Fruit fly (Drosophila melanogaster) whole organism, embryonic: ENCODE data around the gene ATPsyngamma.

Experiments used
- Asciz ChIP-seq: fragments of 200-800 bp; sonication (Bioruptor generic); optimal IDR thresholded peaks from 2 replicates; lab custom pipeline; 2017; ENCODE audit warnings: missing biosample characterization, mild to moderate bottlenecking, missing genetic modification characterization, missing genetic modification reagents
- Bdp1 ChIP-seq: fragments of 200-800 bp; sonication (Bioruptor generic); optimal IDR thresholded peaks from 3 replicates; lab custom pipeline; 2016; ENCODE audit warnings: missing biosample characterization, missing genetic modification characterization
- Bteb2 ChIP-seq: fragments of 200-800 bp; sonication (Bioruptor generic); optimal IDR thresholded peaks from 2 replicates; lab custom pipeline; 2016; ENCODE audit warnings: missing biosample characterization, missing genetic modification characterization
- CG1024 ChIP-seq: fragments of 200-800 bp; sonication (Bioruptor generic); IDR thresholded peaks from 2 replicates; pipeline ENCODE4 v1.3.6; 2022; ENCODE audit warnings: missing biosample characterization, missing genetic modification characterization
- CG10267 ChIP-seq: fragments of 200-800 bp; sonication (Bioruptor generic); optimal IDR thresholded peaks from 2 replicates; lab custom pipeline; 2018; ENCODE audit warnings: missing biosample characterization, mild to moderate bottlenecking, missing genetic modification characterization, moderate library complexity
- CG10565 ChIP-seq: fragments of 200-800 bp; sonication (Bioruptor generic); optimal IDR thresholded peaks from 3 replicates; lab custom pipeline; 2016; ENCODE audit warnings: missing biosample characterization, mild to moderate bottlenecking, missing genetic modification characterization
- CG12071 ChIP-seq: fragments of 200-800 bp; sonication (Bioruptor generic); optimal IDR thresholded peaks from 3 replicates; lab custom pipeline; 2018; ENCODE audit warnings: missing biosample characterization, mild to moderate bottlenecking, missing genetic modification characterization
- CG12236 ChIP-seq: fragments of 200-800 bp; sonication (Bioruptor generic); optimal IDR thresholded peaks from 2 replicates; lab custom pipeline; 2016; ENCODE audit warnings: missing biosample characterization, missing genetic modification characterization
- CG1233 ChIP-seq: fragments of 200-800 bp; sonication (Bioruptor generic); optimal IDR thresholded peaks from 4 replicates; lab custom pipeline; 2018; ENCODE audit warnings: missing biosample characterization, mild to moderate bottlenecking, missing genetic modification characterization
- CG14050 ChIP-seq: fragments of 200-800 bp; sonication (Bioruptor generic); IDR thresholded peaks from 3 replicates; pipeline ENCODE4 v1.3.6; 2022; ENCODE audit warnings: missing biosample characterization, missing genetic modification characterization
- CG14860 ChIP-seq: fragments of 200-800 bp; sonication (Bioruptor generic); IDR thresholded peaks from 3 replicates; pipeline ENCODE4 v1.3.6; 2022; ENCODE audit warnings: missing biosample characterization, missing genetic modification characterization; ENCODE audit not compliant: partially characterized antibody
- CG15011 ChIP-seq: fragments of 200-800 bp; sonication (Bioruptor generic); optimal IDR thresholded peaks from 3 replicates; lab custom pipeline; 2018; ENCODE audit warnings: missing biosample characterization, mild to moderate bottlenecking, missing genetic modification characterization
- CG15601 ChIP-seq: fragments of 200-800 bp; sonication (Bioruptor generic); optimal IDR thresholded peaks from 3 replicates; lab custom pipeline; 2019; ENCODE audit warnings: missing biosample characterization, mild to moderate bottlenecking, missing genetic modification characterization, moderate library complexity
- CG15696 ChIP-seq: fragments of 200-800 bp; sonication (Bioruptor generic); optimal IDR thresholded peaks from 2 replicates; lab custom pipeline; 2019; ENCODE audit warnings: missing biosample characterization, mild to moderate bottlenecking, missing genetic modification characterization, moderate library complexity
- CG16779 ChIP-seq: fragments of 200-800 bp; sonication (Bioruptor generic); IDR thresholded peaks from 2 replicates; pipeline ENCODE4 v1.3.6; 2022; ENCODE audit warnings: missing biosample characterization, missing genetic modification characterization
- CG1832 ChIP-seq: fragments of 200-800 bp; sonication (Bioruptor generic); optimal IDR thresholded peaks from 2 replicates; lab custom pipeline; 2017; ENCODE audit warnings: missing biosample characterization, mild to moderate bottlenecking, missing genetic modification characterization, inconsistent platforms
- CG2129 ChIP-seq: fragments of 200-800 bp; sonication (Bioruptor generic); IDR thresholded peaks from 2 replicates; pipeline ENCODE4 v1.3.6; 2022; ENCODE audit warnings: missing biosample characterization, missing genetic modification characterization; ENCODE audit not compliant: partially characterized antibody
- CG31388 ChIP-seq: fragments of 200-800 bp; sonication (Bioruptor generic); optimal IDR thresholded peaks from 2 replicates; lab custom pipeline; 2016; ENCODE audit warnings: missing biosample characterization, missing genetic modification characterization
- CG42726 ChIP-seq: fragments of 200-800 bp; sonication (Bioruptor generic); IDR thresholded peaks from 2 replicates; pipeline ENCODE4 v1.3.6; 2022; ENCODE audit warnings: missing biosample characterization, missing genetic modification characterization; ENCODE audit not compliant: partially characterized antibody
- CG4617 ChIP-seq: fragments of 200-800 bp; sonication (Bioruptor generic); optimal IDR thresholded peaks from 3 replicates; lab custom pipeline; 2016; ENCODE audit warnings: missing biosample characterization, missing genetic modification characterization, borderline replicate concordance
- CG8281 ChIP-seq: fragments of 200-800 bp; sonication (Bioruptor generic); optimal IDR thresholded peaks from 2 replicates; lab custom pipeline; 2018; ENCODE audit warnings: missing biosample characterization, mild to moderate bottlenecking, missing genetic modification characterization, moderate library complexity
- CG8765 ChIP-seq: fragments of 200-800 bp; sonication (Bioruptor generic); IDR thresholded peaks from 2 replicates; pipeline ENCODE4 v1.3.6; 2022; ENCODE audit warnings: missing biosample characterization, missing genetic modification characterization
- CG9727 ChIP-seq: fragments of 200-800 bp; sonication (Bioruptor generic); optimal IDR thresholded peaks from 3 replicates; lab custom pipeline; 2017; ENCODE audit warnings: missing biosample characterization, mild to moderate bottlenecking, missing genetic modification characterization
- Camta ChIP-seq: fragments of 200-800 bp; sonication (Bioruptor generic); optimal IDR thresholded peaks from 2 replicates; lab custom pipeline; 2016; ENCODE audit warnings: missing biosample characterization, missing genetic modification characterization
- CoRest ChIP-seq: fragments of 200-800 bp; sonication (Bioruptor generic); optimal IDR thresholded peaks from 3 replicates; lab custom pipeline; 2018; ENCODE audit warnings: missing biosample characterization, mild to moderate bottlenecking, missing genetic modification characterization, moderate library complexity
- D19B ChIP-seq: fragments of 200-800 bp; sonication (Bioruptor generic); optimal IDR thresholded peaks from 2 replicates; lab custom pipeline; 2017; ENCODE audit warnings: missing biosample characterization, mild to moderate bottlenecking, missing genetic modification characterization
- E2f1 ChIP-seq: fragments of 200-800 bp; sonication (Bioruptor generic); IDR thresholded peaks from 2 replicates; pipeline ENCODE4 v1.3.6; 2022; ENCODE audit warnings: missing biosample characterization, missing genetic modification characterization
- Hmx ChIP-seq: fragments of 200-800 bp; sonication (Bioruptor generic); optimal IDR thresholded peaks from 2 replicates; lab custom pipeline; 2016; ENCODE audit warnings: missing biosample characterization, missing genetic modification characterization
- Lpt ChIP-seq: fragments of >200 bp; optimal IDR thresholded peaks from 2 replicates; lab custom pipeline; 2018; ENCODE audit warnings: missing biosample characterization, missing genetic modification characterization
- Max ChIP-seq: fragments of 200-800 bp; sonication (Bioruptor generic); optimal IDR thresholded peaks from 2 replicates; lab custom pipeline; 2016; ENCODE audit warnings: missing biosample characterization, mild to moderate bottlenecking, missing genetic modification characterization
- Med ChIP-seq: fragments of 200-800 bp; sonication (Bioruptor generic); peaks from one replicate; lab custom pipeline; 2016; ENCODE audit warnings: missing biosample characterization, missing genetic modification characterization, mild to moderate bottlenecking, inconsistent platforms, moderate library complexity
- Nf-YB ChIP-seq: fragments of 200-800 bp; sonication (Bioruptor generic); optimal IDR thresholded peaks from 3 replicates; lab custom pipeline; 2019; ENCODE audit warnings: missing biosample characterization, mild to moderate bottlenecking, missing genetic modification characterization, moderate library complexity
- Rfx ChIP-seq: fragments of 200-800 bp; sonication (Bioruptor generic); IDR thresholded peaks from 2 replicates; pipeline ENCODE4 v1.3.6; 2022; ENCODE audit warnings: missing biosample characterization, missing genetic modification characterization
- Six4 ChIP-seq: fragments of 200-800 bp; sonication (Bioruptor generic); optimal IDR thresholded peaks from 2 replicates; lab custom pipeline; 2016; ENCODE audit warnings: missing biosample characterization, missing genetic modification characterization
- Sry-β ChIP-seq: fragments of 200-800 bp; sonication (Bioruptor generic); optimal IDR thresholded peaks from 2 replicates; lab custom pipeline; 2018; ENCODE audit warnings: missing biosample characterization, mild to moderate bottlenecking, missing genetic modification characterization, moderate library complexity
- Tbp ChIP-seq: fragments of >200 bp; optimal IDR thresholded peaks from 2 replicates; lab custom pipeline; 2018; ENCODE audit warnings: missing biosample characterization, missing genetic modification characterization
- az2 ChIP-seq: fragments of 200-800 bp; sonication (Bioruptor generic); optimal IDR thresholded peaks from 3 replicates; lab custom pipeline; 2016; ENCODE audit warnings: missing biosample characterization, missing genetic modification characterization
- chif ChIP-seq, 2 experiments: fragments of 200-800 bp; sonication (Bioruptor generic); optimal IDR thresholded peaks; 3 replicates each; lab custom pipeline; 2016; ENCODE audit warnings: missing biosample characterization in 2 of 2, missing genetic modification characterization in 2 of 2
- dm ChIP-seq: fragments of 200-800 bp; sonication (Bioruptor generic); optimal IDR thresholded peaks from 3 replicates; lab custom pipeline; 2016; ENCODE audit warnings: missing biosample characterization, missing genetic modification characterization
- dmrt99B ChIP-seq: fragments of 200-800 bp; sonication (Bioruptor generic); optimal IDR thresholded peaks from 2 replicates; lab custom pipeline; 2018; ENCODE audit warnings: missing biosample characterization, mild to moderate bottlenecking, missing genetic modification characterization, moderate library complexity
- ems ChIP-seq: fragments of 200-800 bp; sonication (Bioruptor generic); optimal IDR thresholded peaks from 3 replicates; lab custom pipeline; 2016; ENCODE audit warnings: missing biosample characterization, missing genetic modification characterization
- fd102C ChIP-seq: fragments of 200-800 bp; sonication (Bioruptor generic); optimal IDR thresholded peaks from 2 replicates; lab custom pipeline; 2018; ENCODE audit warnings: missing biosample characterization, mild to moderate bottlenecking, missing genetic modification characterization, moderate library complexity
- mam ChIP-seq: fragments of 200-800 bp; sonication (Bioruptor generic); optimal IDR thresholded peaks from 3 replicates; lab custom pipeline; 2016; ENCODE audit warnings: missing biosample characterization, missing genetic modification characterization
- nau ChIP-seq: fragments of 200-800 bp; sonication (Bioruptor generic); optimal IDR thresholded peaks from 3 replicates; lab custom pipeline; 2017; ENCODE audit warnings: missing biosample characterization, mild to moderate bottlenecking, missing genetic modification characterization, missing genetic modification reagents
- pita ChIP-seq: fragments of 200-800 bp; sonication (Bioruptor generic); optimal IDR thresholded peaks from 2 replicates; lab custom pipeline; 2017; ENCODE audit warnings: missing biosample characterization, mild to moderate bottlenecking, missing genetic modification characterization
- prd ChIP-seq, 3 experiments: fragments of >200 bp in 2 of 3; fragments of 200-800 bp in 1 of 3; sonication (Bioruptor generic) in 1 of 3; optimal IDR thresholded peaks in 2 of 3; IDR thresholded peaks in 1 of 3; 2 replicates in 2 of 3; 3 replicates in 1 of 3; pipeline versions ENCODE4 v1.3.6 to Lab custom; 2017 to 2022; ENCODE audit warnings: missing biosample characterization in 1 of 3, missing genetic modification characterization in 1 of 3
- rib ChIP-seq: fragments of 200-800 bp; sonication (Bioruptor generic); IDR thresholded peaks from 2 replicates; pipeline ENCODE4 v1.3.6; 2022; ENCODE audit warnings: missing biosample characterization, missing genetic modification characterization
- row ChIP-seq: fragments of 200-800 bp; sonication (Bioruptor generic); IDR thresholded peaks from 3 replicates; pipeline ENCODE4 v1.3.6; 2022; ENCODE audit warnings: missing biosample characterization, missing genetic modification characterization
- run ChIP-seq: fragments of 200-800 bp; sonication (Bioruptor generic); optimal IDR thresholded peaks from 3 replicates; lab custom pipeline; 2018; ENCODE audit warnings: missing biosample characterization, mild to moderate bottlenecking, missing genetic modification characterization
- ttk ChIP-seq: fragments of 200-800 bp; sonication (Bioruptor generic); IDR thresholded peaks from 2 replicates; pipeline ENCODE4 v2.1.2; 2022; ENCODE audit warnings: missing biosample characterization, missing genetic modification characterization
- tx ChIP-seq: fragments of 200-800 bp; sonication (Bioruptor generic); optimal IDR thresholded peaks from 2 replicates; lab custom pipeline; 2016; ENCODE audit warnings: missing biosample characterization, missing genetic modification characterization

Gene ATPsyngamma

dm6 chr3R:29771645-29772089 is 22.7 kb upstream of the ATPsyngamma start (continued):
- TF ChIP-seq mam (GFP tag; lab: Kevin White, UChicago) (no peak), Six4 (no peak), CG42726 (GFP tag; lab: Robert Waterston, UW) (no peak), rib (0 out of 2 replicates have a peak, but pooled peaks have one; percentile 33), Rfx (no peak), CG1024 (GFP tag; lab: Robert Waterston, UW) (no peak), CG10267 (no peak), az2 (GFP tag; lab: Kevin White, UChicago) (no peak), Camta (GFP tag; lab: Kevin White, UChicago) (no peak), ttk (no peak), chif (GFP tag; optimal IDR thresholded peaks at IDR 0.05; lab: Kevin White, UChicago) (no peak), CG14050 (GFP tag; lab: Robert Waterston, UW) (no peak), D19B (GFP tag; lab: Kevin White, UChicago) (no peak), Sry-β (no peak), tx (no peak), E2f1 (GFP tag; lab: Robert Waterston, UW) (peak; percentile 46; the same call in 1 of the 2 replicates), CG12236 (GFP tag; lab: Kevin White, UChicago) (no peak), CG1233 (no peak), CG4617 (GFP tag; lab: Kevin White, UChicago) (no peak), CG15011 (GFP tag; lab: Kevin White, UChicago) (no peak), CG31388 (GFP tag; lab: Kevin White, UChicago) (no peak), CG16779 (GFP tag; lab: Robert Waterston, UW) (no peak), CG15696 (no peak), CG10565 (GFP tag; lab: Kevin White, UChicago) (no peak), CG9727 (GFP tag; lab: Kevin White, UChicago) (no peak), CG2129 (GFP tag; lab: Robert Waterston, UW) (0 out of 2 replicates have a peak, but pooled peaks have one; percentile 13), Bdp1 (GFP tag; lab: Kevin White, UChicago) (no peak), Asciz (GFP tag; lab: Kevin White, UChicago) (no peak), CG8281 (no peak), ems (GFP tag; lab: Kevin White, UChicago) (no peak), row (no peak), Med (peak; percentile 69), prd (optimal IDR thresholded peaks at IDR 0.05; lab: Kevin White, UChicago) (no peak), prd (GFP tag; IDR thresholded peaks at IDR 0.05; lab: Robert Waterston, UW) (no peak), run (tag; lab: Kevin White, UChicago) (no peak), pita (GFP tag; lab: Kevin White, UChicago) (no peak), dm (GFP tag; lab: Kevin White, UChicago) (no peak), Tbp (GFP tag; lab: Kevin White, UChicago) (no peak), CG1832 (GFP tag; lab: Kevin White, UChicago) (no peak), Nf-YB (GFP tag; lab: Kevin White, UChicago) (no peak), fd102C (GFP tag; lab: Kevin White, UChicago) (no peak), CG8765 (GFP tag; lab: Robert Waterston, UW) (no peak), CG15601 (tag; lab: Kevin White, UChicago) (peak; percentile 38), CoRest (no peak), CG14860 (GFP tag; lab: Robert Waterston, UW) (no peak), Bteb2 (GFP tag; lab: Kevin White, UChicago) (no peak), Max (GFP tag; lab: Kevin White, UChicago) (no peak), nau (no peak), Hmx (no peak), Lpt (GFP tag; lab: Kevin White, UChicago) (no peak), dmrt99B (tag; lab: Kevin White, UChicago) (no peak), CG12071 (no peak)
